Worm (Caenorhabditis elegans) whole organism, mixed stage, embryonic: ENCODE measurements around the gene fbxb-40.

Source experiments
- M03D4.4 ChIP-seq: sonication (generic microtip); optimal IDR thresholded peaks from 2 replicates; lab custom pipeline; 2017; ENCODE audit warnings: mild to moderate bottlenecking, missing genetic modification characterization, missing compliant biosample characterization
- bed-3 ChIP-seq: fragments of 200-800 bp; sonication (Bioruptor generic); optimal IDR thresholded peaks from 3 replicates; lab custom pipeline; 2018; ENCODE audit warnings: mild to moderate bottlenecking, missing genetic modification characterization, moderate library complexity, missing compliant biosample characterization
- ceh-83 ChIP-seq: fragments of 200-800 bp; sonication (Bioruptor generic); optimal IDR thresholded peaks from 2 replicates; lab custom pipeline; 2018; ENCODE audit warnings: mild to moderate bottlenecking, missing genetic modification characterization, missing compliant biosample characterization
- flh-1 ChIP-seq: fragments of 200-800 bp; sonication (Bioruptor generic); optimal IDR thresholded peaks from 2 replicates; lab custom pipeline; 2018; ENCODE audit warnings: mild to moderate bottlenecking, missing genetic modification characterization, moderate library complexity, missing compliant biosample characterization
- mab-5 ChIP-seq: fragments of 150-350 bp; optimal IDR thresholded peaks from 2 replicates; lab custom pipeline; 2014; ENCODE audit warnings: missing biosample characterization, missing genetic modification characterization
- mls-2 ChIP-seq: sonication (generic microtip); optimal IDR thresholded peaks from 2 replicates; lab custom pipeline; 2016; ENCODE audit warnings: mild to moderate bottlenecking, missing genetic modification characterization, moderate library complexity, missing compliant biosample characterization
- nhr-12 ChIP-seq: fragments of 150-350 bp; optimal IDR thresholded peaks from 2 replicates; lab custom pipeline; 2014; ENCODE audit warnings: missing biosample characterization, missing genetic modification characterization
- nhr-237 ChIP-seq: fragments of 150-350 bp; optimal IDR thresholded peaks from 2 replicates; lab custom pipeline; 2014; ENCODE audit warnings: missing biosample characterization, missing genetic modification characterization
- nhr-76 ChIP-seq: sonication (generic microtip); optimal IDR thresholded peaks from 2 replicates; lab custom pipeline; 2017; ENCODE audit warnings: missing biosample characterization, missing genetic modification characterization
- pha-4 ChIP-seq: fragments of 150-350 bp; optimal IDR thresholded peaks from 2 replicates; lab custom pipeline; 2018; ENCODE audit warnings: missing biosample characterization, missing genetic modification reagents, missing genetic modification characterization
- snpc-4 ChIP-seq: fragments of 150-350 bp; optimal IDR thresholded peaks from 2 replicates; lab custom pipeline; 2014; ENCODE audit warnings: missing biosample characterization, missing genetic modification characterization
- tbx-8 ChIP-seq: fragments of 200-800 bp; sonication (Bioruptor generic); optimal IDR thresholded peaks from 2 replicates; lab custom pipeline; 2018; ENCODE audit warnings: mild to moderate bottlenecking, missing genetic modification characterization, moderate library complexity, missing compliant biosample characterization
- ztf-11 ChIP-seq: fragments of 150-350 bp; optimal IDR thresholded peaks from 2 replicates; lab custom pipeline; 2014; ENCODE audit warnings: missing biosample characterization, missing genetic modification characterization

Gene fbxb-40

ce11 chrII:999493-999892, 50.3 kb downstream of the fbxb-40 start, which contains the start of gene fbxb-29:
Gene fbxb-29 (minus strand): TSS chrII:999593.
- TF ChIP-seq ztf-11 (no peak), snpc-4 (tag; lab: Kevin White, UChicago) (no peak), bed-3 (GFP tag; lab: Kevin White, UChicago) (no peak), mab-5 (tag; lab: Kevin White, UChicago) (no peak), nhr-237 (no peak), ceh-83 (GFP tag; lab: Kevin White, UChicago) (no peak), nhr-76 (tag; lab: Kevin White, UChicago) (no peak), mls-2 (no peak), flh-1 (no peak), tbx-8 (GFP tag; lab: Kevin White, UChicago) (no peak), pha-4 (tag; lab: Kevin White, UChicago) (no peak), nhr-12 (no peak), M03D4.4 (tag; lab: Kevin White, UChicago) (no peak)
